Worm (Caenorhabditis elegans) whole organism, L3 larva: ENCODE results near the gene F10D7.5.

Source experiments
- ama-1 ChIP-seq: fragments of 150-350 bp; optimal IDR thresholded peaks from 2 replicates; lab custom pipeline; 2018
- ceh-82 ChIP-seq: fragments of 150-350 bp; optimal IDR thresholded peaks from 2 replicates; lab custom pipeline; 2014; ENCODE audit warnings: missing biosample characterization, missing genetic modification characterization
- fkh-10 ChIP-seq: sonication (generic microtip); optimal IDR thresholded peaks from 2 replicates; lab custom pipeline; 2017; ENCODE audit warnings: missing biosample characterization, missing genetic modification reagents, missing genetic modification characterization
- fos-1 ChIP-seq: fragments of 150-350 bp; optimal IDR thresholded peaks from 2 replicates; lab custom pipeline; 2014; ENCODE audit warnings: missing biosample characterization, missing genetic modification characterization
- jun-1 ChIP-seq: fragments of 150-350 bp; optimal IDR thresholded peaks from 2 replicates; lab custom pipeline; 2014; ENCODE audit warnings: missing biosample characterization, missing genetic modification reagents, missing genetic modification characterization
- nhr-76 ChIP-seq: fragments of 150-350 bp; sonication (generic microtip); optimal IDR thresholded peaks from 5 replicates; lab custom pipeline; 2014; ENCODE audit warnings: missing biosample characterization, missing genetic modification characterization
- nhr-77 ChIP-seq: fragments of 150-350 bp; optimal IDR thresholded peaks from 2 replicates; lab custom pipeline; 2014; ENCODE audit warnings: missing biosample characterization, missing genetic modification characterization
- tbx-2 ChIP-seq: sonication (generic microtip); optimal IDR thresholded peaks from 2 replicates; lab custom pipeline; 2016; ENCODE audit warnings: mild to moderate bottlenecking, missing genetic modification characterization, missing compliant biosample characterization
- unc-39 ChIP-seq: sonication (generic microtip); optimal IDR thresholded peaks from 4 replicates; lab custom pipeline; 2017; ENCODE audit warnings: missing biosample characterization, missing genetic modification characterization
- ztf-4 ChIP-seq: fragments of 150-350 bp; optimal IDR thresholded peaks from 2 replicates; lab custom pipeline; 2014; ENCODE audit warnings: missing biosample characterization, missing genetic modification characterization

- TF ChIP-seq tbx-2 (tag; lab: Kevin White, UChicago) = no peak
- no peak for TF ChIP-seq ama-1 (lab: Kevin White, UChicago)
- no peak for TF ChIP-seq fos-1 (tag; lab: Kevin White, UChicago)
- no peak for TF ChIP-seq fkh-10 (GFP tag; lab: Kevin White, UChicago)
- TF ChIP-seq nhr-77 (tag; lab: Kevin White, UChicago) = no peak
- TF ChIP-seq ceh-82 (tag; lab: Kevin White, UChicago) = no peak
- TF ChIP-seq ztf-4 = no peak
- TF ChIP-seq unc-39 (tag; lab: Kevin White, UChicago) = no peak
- TF ChIP-seq nhr-76 (tag; lab: Kevin White, UChicago) = no peak
- TF ChIP-seq jun-1 (tag; lab: Kevin White, UChicago) = no peak
Observed at ce11 chrX:17385102-17385501, 6.3 kb downstream of the F10D7.5 start.
